5 fruit fly cellular contexts compared by ENCODE assay signal in the genomic region with DNA sequence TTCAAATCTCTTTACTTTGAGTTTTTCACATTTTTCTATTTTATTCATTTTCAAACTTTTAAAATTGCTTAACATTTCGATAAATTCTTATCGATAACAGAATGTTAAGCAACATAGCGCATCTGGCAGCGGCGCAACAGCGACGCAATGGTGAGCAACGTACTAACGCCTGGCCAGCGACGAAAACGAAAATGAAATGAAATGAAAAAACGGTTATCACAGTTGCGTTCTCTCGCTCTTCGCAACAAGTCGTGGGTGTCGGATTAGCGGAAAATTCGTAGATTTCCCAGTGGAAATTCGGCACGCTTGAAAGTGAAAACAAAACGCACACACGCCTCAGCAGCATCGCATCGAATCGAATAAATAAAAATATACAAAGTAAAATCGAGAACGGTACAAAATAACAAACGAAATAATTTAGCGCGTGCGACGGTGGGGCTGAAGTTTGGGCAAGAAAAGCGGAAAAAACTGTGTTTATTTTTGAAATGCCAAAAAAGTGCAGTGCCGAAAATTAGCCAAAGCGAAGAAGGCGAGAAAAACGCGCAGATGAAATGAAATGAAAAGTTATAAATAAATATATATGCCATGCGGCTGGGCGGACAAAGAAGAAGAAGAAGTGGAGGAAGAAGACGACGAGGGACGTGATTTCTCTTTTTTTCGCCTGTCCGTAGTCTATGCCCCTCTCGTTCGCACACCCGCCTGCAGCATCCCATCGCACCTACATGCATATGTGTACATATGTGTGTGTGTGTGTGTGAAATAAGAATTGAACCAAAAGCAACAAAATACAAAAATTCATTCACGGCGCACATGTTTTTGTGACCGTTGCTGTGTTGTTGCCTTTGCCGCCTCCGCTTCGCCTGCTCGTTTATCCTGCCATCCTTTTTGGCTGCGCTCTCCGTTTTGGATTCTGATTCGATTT.
TF ChIP-seq lines count a peak whose summit lies in the region.

No protein-coding gene starts in this region.

TF ChIP-seq in whole organism, adult, 20 proteins besides CTCF, POLR2A, EP300 and RAD21 (continued from another document):
- TF ChIP-seq CG11617 (GFP tag; optimal IDR thresholded peaks at IDR 0.05; lab: Kevin White, UChicago): peak; percentile 32
- no peak for TF ChIP-seq CG7101 (tag; optimal IDR thresholded peaks at IDR 0.05; lab: Kevin White, UChicago)

TF ChIP-seq in whole organism, embryonic, 481 proteins besides CTCF, POLR2A, EP300 and RAD21 (continued from another document and continues in another):
- TF ChIP-seq D (optimal IDR thresholded peaks at IDR 0.05; lab: Kevin White, UChicago) (no peak), D (GFP tag; optimal IDR thresholded peaks at IDR 0.05; lab: Kevin White, UChicago) (no peak), CG42726 (GFP tag; IDR thresholded peaks at IDR 0.05; lab: Robert Waterston, UW; ENCODE audit: partially characterized antibody) (peak; percentile 78; the same call in 1 of the 2 replicates), Lpt (GFP tag; optimal IDR thresholded peaks at IDR 0.05; lab: Kevin White, UChicago) (no peak), nom (GFP tag; optimal IDR thresholded peaks at IDR 0.05; lab: Kevin White, UChicago) (peak; percentile 8), ro (GFP tag; IDR thresholded peaks at IDR 0.05; lab: Robert Waterston, UW) (no peak), row (GFP tag; IDR thresholded peaks at IDR 0.05; lab: Robert Waterston, UW) (peak; percentile 5; the same call in 1 of the 3 replicates), NC2α (GFP tag; optimal IDR thresholded peaks at IDR 0.05; lab: Kevin White, UChicago) (no peak), mirr (GFP tag; optimal IDR thresholded peaks at IDR 0.05; lab: Kevin White, UChicago) (no peak), dysf (GFP tag; IDR thresholded peaks at IDR 0.05; lab: Robert Waterston, UW) (no peak), HLH4C (GFP tag; IDR thresholded peaks at IDR 0.05; lab: Robert Waterston, UW; ENCODE audit: partially characterized antibody) (peak; percentile 27; the same call in 2 of the 3 replicates), her (GFP tag; optimal IDR thresholded peaks at IDR 0.05; lab: Kevin White, UChicago) (peak; percentile 100), CG31441 (GFP tag; IDR thresholded peaks at IDR 0.05; lab: Robert Waterston, UW) (no peak; the same call in 1 of the 2 replicates), CG4424 (GFP tag; optimal IDR thresholded peaks at IDR 0.05; lab: Kevin White, UChicago) (no peak), Myb (GFP tag; optimal IDR thresholded peaks at IDR 0.05; lab: Kevin White, UChicago) (peak; percentile 74), shn (GFP tag; optimal IDR thresholded peaks at IDR 0.05; lab: Kevin White, UChicago) (no peak), sd (tag; optimal IDR thresholded peaks at IDR 0.05; lab: Kevin White, UChicago) (no peak), CG14441 (GFP tag; IDR thresholded peaks at IDR 0.05; lab: Robert Waterston, UW) (no peak), CG16863 (GFP tag; optimal IDR thresholded peaks at IDR 0.05; lab: Kevin White, UChicago) (no peak), scrt (GFP tag; optimal IDR thresholded peaks at IDR 0.05; lab: Kevin White, UChicago) (peak; percentile 75), CG8944 (GFP tag; optimal IDR thresholded peaks at IDR 0.05; lab: Kevin White, UChicago) (no peak), Dbx (GFP tag; IDR thresholded peaks at IDR 0.05; lab: Robert Waterston, UW) (peak; percentile 39; the same call in 1 of the 3 replicates), CG14667 (GFP tag; IDR thresholded peaks at IDR 0.05; lab: Robert Waterston, UW) (no peak), sens (GFP tag; lab: Kevin White, UChicago) (peak; percentile 77), CG1832 (GFP tag; optimal IDR thresholded peaks at IDR 0.05; lab: Kevin White, UChicago) (peak; percentile 58), Bdp1 (GFP tag; optimal IDR thresholded peaks at IDR 0.05; lab: Kevin White, UChicago) (no peak), CG2120 (GFP tag; optimal IDR thresholded peaks at IDR 0.05; lab: Kevin White, UChicago) (no peak), Six4 (GFP tag; optimal IDR thresholded peaks at IDR 0.05; lab: Kevin White, UChicago) (no peak), dati (GFP tag; IDR thresholded peaks at IDR 0.05; lab: Robert Waterston, UW) (no peak), stc (GFP tag; IDR thresholded peaks at IDR 0.05; lab: Robert Waterston, UW) (no peak)

TF ChIP-seq in whole organism, prepupa, 60 proteins besides CTCF, POLR2A, EP300 and RAD21 (continued from another document and continues in another):
- TF ChIP-seq CG34406 (GFP tag; optimal IDR thresholded peaks at IDR 0.05; lab: Kevin White, UChicago) (no peak), acj6 (GFP tag; optimal IDR thresholded peaks at IDR 0.05; lab: Kevin White, UChicago) (no peak), fd85E (GFP tag; optimal IDR thresholded peaks at IDR 0.05; lab: Kevin White, UChicago) (no peak), Gug (GFP tag; IDR thresholded peaks at IDR 0.05; lab: Robert Waterston, UW) (no peak), fkh (GFP tag; optimal IDR thresholded peaks at IDR 0.05; lab: Kevin White, UChicago) (peak; percentile 17), Eip75B (GFP tag; optimal IDR thresholded peaks at IDR 0.05; lab: Kevin White, UChicago) (no peak), CG11902 (GFP tag; optimal IDR thresholded peaks at IDR 0.05; lab: Kevin White, UChicago) (no peak), Sox102F (GFP tag; optimal IDR thresholded peaks at IDR 0.05; lab: Kevin White, UChicago) (peak; percentile 19), CG6854 (GFP tag; optimal IDR thresholded peaks at IDR 0.05; lab: Kevin White, UChicago) (peak; percentile 11), CG10631 (GFP tag; optimal IDR thresholded peaks at IDR 0.05; lab: Kevin White, UChicago) (no peak), CG32006 (GFP tag; optimal IDR thresholded peaks at IDR 0.05; lab: Kevin White, UChicago) (peak; percentile 20), CG4318 (GFP tag; optimal IDR thresholded peaks at IDR 0.05; lab: Kevin White, UChicago) (no peak), spab (GFP tag; optimal IDR thresholded peaks at IDR 0.05; lab: Kevin White, UChicago) (no peak), CG8119 (GFP tag; IDR thresholded peaks at IDR 0.05; lab: Robert Waterston, UW) (no peak), dsx (GFP tag; optimal IDR thresholded peaks at IDR 0.05; lab: Kevin White, UChicago; ENCODE audit: poor library complexity, severe bottlenecking) (peak; percentile 9), esn (GFP tag; optimal IDR thresholded peaks at IDR 0.05; lab: Kevin White, UChicago) (no peak), Smox (GFP tag; optimal IDR thresholded peaks at IDR 0.05; lab: Kevin White, UChicago) (no peak), net (GFP tag; optimal IDR thresholded peaks at IDR 0.05; lab: Kevin White, UChicago) (no peak), CG11762 (GFP tag; optimal IDR thresholded peaks at IDR 0.05; lab: Kevin White, UChicago; ENCODE audit: insufficient read depth) (no peak), pdm3 (GFP tag; optimal IDR thresholded peaks at IDR 0.05; lab: Kevin White, UChicago) (no peak), svp (GFP tag; lab: Kevin White, UChicago) (peak; percentile 76), Hr38 (GFP tag; optimal IDR thresholded peaks at IDR 0.05; lab: Kevin White, UChicago) (no peak), Ets96B (tag; optimal IDR thresholded peaks at IDR 0.05; lab: Kevin White, UChicago) (peak; percentile 11), Hr4 (GFP tag; optimal IDR thresholded peaks at IDR 0.05; lab: Kevin White, UChicago) (no peak), CG3919 (GFP tag; optimal IDR thresholded peaks at IDR 0.05; lab: Kevin White, UChicago) (peak; percentile 28), Hr39 (GFP tag; optimal IDR thresholded peaks at IDR 0.05; lab: Kevin White, UChicago) (no peak), Ets21C (GFP tag; optimal IDR thresholded peaks at IDR 0.05; lab: Kevin White, UChicago) (no peak), salr (GFP tag; optimal IDR thresholded peaks at IDR 0.05; lab: Kevin White, UChicago) (no peak), Sox14 (GFP tag; optimal IDR thresholded peaks at IDR 0.05; lab: Kevin White, UChicago) (no peak), eg (GFP tag; IDR thresholded peaks at IDR 0.05; lab: Robert Waterston, UW) (peak; percentile 64), CG6808 (GFP tag; optimal IDR thresholded peaks at IDR 0.05; lab: Kevin White, UChicago) (no peak), CG31627 (GFP tag; optimal IDR thresholded peaks at IDR 0.05; lab: Kevin White, UChicago) (no peak)

TF ChIP-seq in whole organism, pupa, 21 proteins besides CTCF, POLR2A, EP300 and RAD21 (continued from another document):
- TF ChIP-seq Pif1A (GFP tag; optimal IDR thresholded peaks at IDR 0.05; lab: Kevin White, UChicago): no peak
- peak; percentile 47; the same call in 1 of the 2 replicates for TF ChIP-seq CG12605 (GFP tag; IDR thresholded peaks at IDR 0.05; lab: Robert Waterston, UW)
- peak; percentile 22 for TF ChIP-seq CG34367 (tag; optimal IDR thresholded peaks at IDR 0.05; lab: Kevin White, UChicago)
- TF ChIP-seq CG9948 (tag; optimal IDR thresholded peaks at IDR 0.05; lab: Kevin White, UChicago): no peak
TF ChIP-seq in whole organism, pupa: peak in this region for 9.

TF ChIP-seq in whole organism, wandering third instar larva, 38 proteins besides CTCF, POLR2A, EP300 and RAD21 (continued from another document):
- TF ChIP-seq dl (GFP tag; optimal IDR thresholded peaks at IDR 0.05; lab: Kevin White, UChicago; ENCODE audit: insufficient read depth in 1 of 2, partially characterized antibody in 2 of 2) (no peak), jim (GFP tag; optimal IDR thresholded peaks at IDR 0.05; lab: Kevin White, UChicago) (no peak), sv (GFP tag; optimal IDR thresholded peaks at IDR 0.05; lab: Kevin White, UChicago) (peak; percentile 42), tai (GFP tag; optimal IDR thresholded peaks at IDR 0.05; lab: Kevin White, UChicago) (no peak), GATAd (GFP tag; optimal IDR thresholded peaks at IDR 0.05; lab: Kevin White, UChicago) (no peak), usp (GFP tag; optimal IDR thresholded peaks at IDR 0.05; lab: Kevin White, UChicago) (no peak), Jra (GFP tag; optimal IDR thresholded peaks at IDR 0.05; lab: Kevin White, UChicago) (no peak), CrebA (GFP tag; optimal IDR thresholded peaks at IDR 0.05; lab: Kevin White, UChicago; ENCODE audit: borderline replicate concordance) (no peak), Vsx2 (GFP tag; optimal IDR thresholded peaks at IDR 0.05; lab: Kevin White, UChicago; ENCODE audit: partially characterized antibody) (no peak), CG9705 (GFP tag; optimal IDR thresholded peaks at IDR 0.05; lab: Kevin White, UChicago) (no peak), Hr83 (GFP tag; optimal IDR thresholded peaks at IDR 0.05; lab: Kevin White, UChicago; ENCODE audit: poor library complexity, severe bottlenecking) (peak; percentile 6), woc (GFP tag; optimal IDR thresholded peaks at IDR 0.05; lab: Kevin White, UChicago) (no peak), pan (optimal IDR thresholded peaks at IDR 0.05; lab: Kevin White, UChicago) (no peak), Sp1 (GFP tag; optimal IDR thresholded peaks at IDR 0.05; lab: Kevin White, UChicago) (no peak), OdsH (GFP tag; optimal IDR thresholded peaks at IDR 0.05; lab: Kevin White, UChicago) (no peak)
